Worm (Caenorhabditis elegans) whole organism, L4 larva: ENCODE measurements around the gene col-34.
A peak's percentile ranks its signal among the peaks of the same experiment; 100 is the strongest.

ENCODE experiments used
- T20F7.1 ChIP-seq: fragments of 200-800 bp; sonication (Bioruptor generic); optimal IDR thresholded peaks from 2 replicates; lab custom pipeline; 2018; ENCODE audit warnings: mild to moderate bottlenecking, missing genetic modification characterization, missing compliant biosample characterization
- T26A8.4 ChIP-seq: fragments of 200-800 bp; sonication (Bioruptor generic); IDR thresholded peaks from 2 replicates; pipeline ENCODE4 v1.3.6; 2022; ENCODE audit warnings: missing genetic modification characterization, missing compliant biosample characterization
- Y48G9A.11 ChIP-seq: fragments of 200-800 bp; sonication (Bioruptor generic); IDR thresholded peaks from 2 replicates; pipeline ENCODE4 v1.3.6; 2022; ENCODE audit warnings: missing genetic modification reagents, missing genetic modification characterization, missing compliant biosample characterization
- aly-2 ChIP-seq: sonication (generic microtip); optimal IDR thresholded peaks from 2 replicates; lab custom pipeline; 2018; ENCODE audit warnings: missing biosample characterization, missing genetic modification characterization
- ama-1 ChIP-seq: fragments of 150-350 bp; optimal IDR thresholded peaks from 2 replicates; lab custom pipeline; 2014; ENCODE audit warnings: inconsistent platforms, mixed read lengths
- arid-1 ChIP-seq: fragments of 200-800 bp; sonication (Bioruptor generic); conservative IDR thresholded peaks from 2 replicates; pipeline ENCODE4 v1.3.6; 2022; ENCODE audit warnings: missing genetic modification reagents, missing genetic modification characterization, missing compliant biosample characterization
- cey-2 ChIP-seq: sonication (generic microtip); optimal IDR thresholded peaks from 3 replicates; lab custom pipeline; 2017; ENCODE audit warnings: missing genetic modification characterization, mild to moderate bottlenecking, missing compliant biosample characterization, antibody characterized with exemption, borderline replicate concordance; ENCODE audit not compliant: insufficient read depth
- ctbp-1 ChIP-seq: fragments of 200-800 bp; sonication (Bioruptor generic); IDR thresholded peaks from 2 replicates; pipeline ENCODE4 v1.3.6; 2022; ENCODE audit warnings: missing genetic modification reagents, missing genetic modification characterization, missing compliant biosample characterization
- daf-16 ChIP-seq, 3 experiments: sonication (generic microtip); optimal IDR thresholded peaks; 2 replicates each; lab custom pipeline; 2016 to 2017; ENCODE audit warnings: missing genetic modification characterization in 3 of 3, missing genetic modification reagents in 3 of 3, mild to moderate bottlenecking in 2 of 3, missing compliant biosample characterization in 2 of 3, missing biosample characterization in 1 of 3, moderate library complexity in 1 of 3
- dmd-6 ChIP-seq: fragments of 200-800 bp; sonication (Bioruptor generic); IDR thresholded peaks from 2 replicates; pipeline ENCODE4 v1.3.6; 2022; ENCODE audit warnings: missing genetic modification reagents, missing genetic modification characterization, missing compliant biosample characterization
- dmd-9 ChIP-seq: fragments of 200-800 bp; sonication (Bioruptor generic); IDR thresholded peaks from 2 replicates; pipeline ENCODE4 v1.3.6; 2022; ENCODE audit warnings: missing genetic modification reagents, missing genetic modification characterization, missing compliant biosample characterization
- dve-1 ChIP-seq: sonication (generic microtip); optimal IDR thresholded peaks from 2 replicates; lab custom pipeline; 2017; ENCODE audit warnings: antibody characterized with exemption, mild to moderate bottlenecking, missing genetic modification characterization, missing compliant biosample characterization; ENCODE audit not compliant: insufficient read depth
- egl-27 ChIP-seq: sonication (generic microtip); optimal IDR thresholded peaks from 3 replicates; lab custom pipeline; 2017; ENCODE audit warnings: missing biosample characterization, missing genetic modification reagents, missing genetic modification characterization
- egl-43 ChIP-seq: fragments of 200-800 bp; sonication (Bioruptor generic); IDR thresholded peaks from 2 replicates; pipeline ENCODE4 v1.3.6; 2022; ENCODE audit warnings: missing genetic modification reagents, missing genetic modification characterization, missing compliant biosample characterization
- fkh-10 ChIP-seq: fragments of 150-350 bp; optimal IDR thresholded peaks from 2 replicates; lab custom pipeline; 2014; ENCODE audit warnings: missing biosample characterization, missing genetic modification reagents, missing genetic modification characterization
- hif-1 ChIP-seq, 2 experiments: sonication (generic microtip); optimal IDR thresholded peaks; 2 replicates each; lab custom pipeline; 2016 to 2017; ENCODE audit warnings: missing compliant biosample characterization in 2 of 2, missing genetic modification characterization in 2 of 2, missing genetic modification reagents in 2 of 2, missing genotype in 2 of 2, mild to moderate bottlenecking in 1 of 2
- hlh-11 ChIP-seq: fragments of 200-800 bp; sonication (Bioruptor generic); optimal IDR thresholded peaks from 2 replicates; lab custom pipeline; 2018; ENCODE audit warnings: mild to moderate bottlenecking, missing genetic modification characterization, missing compliant biosample characterization
- hlh-30 ChIP-seq: sonication (generic microtip); optimal IDR thresholded peaks from 2 replicates; lab custom pipeline; 2017; ENCODE audit warnings: antibody characterized with exemption, mild to moderate bottlenecking, missing genetic modification characterization, missing compliant biosample characterization; ENCODE audit not compliant: insufficient read depth
- jun-1 ChIP-seq: fragments of 150-350 bp; optimal IDR thresholded peaks from 2 replicates; lab custom pipeline; 2014; ENCODE audit warnings: missing biosample characterization, missing genetic modification reagents, missing genetic modification characterization
- lim-7 ChIP-seq: fragments of 200-800 bp; sonication (Bioruptor generic); IDR thresholded peaks from 2 replicates; pipeline ENCODE4 v1.3.6; 2022; ENCODE audit warnings: missing genetic modification characterization, missing compliant biosample characterization
- lin-13 ChIP-seq: fragments of 150-350 bp; optimal IDR thresholded peaks from 2 replicates; lab custom pipeline; 2014; ENCODE audit warnings: missing biosample characterization, missing genetic modification reagents, missing genetic modification characterization
- lin-38 ChIP-seq: fragments of 200-800 bp; sonication (Bioruptor generic); IDR thresholded peaks from 2 replicates; pipeline ENCODE4 v1.3.6; 2022; ENCODE audit warnings: missing genetic modification reagents, missing genetic modification characterization, missing compliant biosample characterization
- lsy-2 ChIP-seq, 2 experiments: fragments of 150-350 bp in 1 of 2; sonication (generic microtip) in 1 of 2; optimal IDR thresholded peaks; 2 replicates each; lab custom pipeline; 2014 to 2017; ENCODE audit warnings: missing biosample characterization in 2 of 2, missing genetic modification characterization in 2 of 2
- madf-9 ChIP-seq: fragments of 200-800 bp; sonication (Bioruptor generic); conservative IDR thresholded peaks from 2 replicates; pipeline ENCODE4 v1.3.6; 2022; ENCODE audit warnings: missing genetic modification reagents, missing genetic modification characterization, missing compliant biosample characterization
- mdl-1 ChIP-seq, 2 experiments: fragments of 150-350 bp in 1 of 2; sonication (generic microtip) in 1 of 2; optimal IDR thresholded peaks; 2 replicates each; lab custom pipeline; 2014 to 2017; ENCODE audit warnings: missing biosample characterization in 2 of 2, missing genetic modification characterization in 2 of 2
- mdt-29 ChIP-seq: fragments of 200-800 bp; sonication (Bioruptor generic); IDR thresholded peaks from 2 replicates; pipeline ENCODE4 v1.3.6; 2022; ENCODE audit warnings: missing genetic modification reagents, missing genetic modification characterization, missing compliant biosample characterization
- mep-1 ChIP-seq: fragments of 150-350 bp; sonication (generic microtip); optimal IDR thresholded peaks from 3 replicates; lab custom pipeline; 2014; ENCODE audit warnings: missing biosample characterization, missing genetic modification characterization
- mes-2 ChIP-seq: sonication (generic microtip); optimal IDR thresholded peaks from 2 replicates; lab custom pipeline; 2016; ENCODE audit warnings: missing genotype, mild to moderate bottlenecking, missing genetic modification characterization, missing compliant biosample characterization; ENCODE audit not compliant: poor library complexity, severe bottlenecking
- mxl-3 ChIP-seq: fragments of 200-800 bp; sonication (Bioruptor generic); optimal IDR thresholded peaks from 2 replicates; lab custom pipeline; 2018; ENCODE audit warnings: mild to moderate bottlenecking, missing genetic modification characterization, missing compliant biosample characterization
- nhr-102 ChIP-seq: sonication (generic microtip); optimal IDR thresholded peaks from 2 replicates; lab custom pipeline; 2016; ENCODE audit warnings: mild to moderate bottlenecking, missing genetic modification characterization, moderate library complexity, missing compliant biosample characterization
- nhr-111 ChIP-seq: fragments of 200-800 bp; sonication (Bioruptor generic); optimal IDR thresholded peaks from 2 replicates; lab custom pipeline; 2018; ENCODE audit warnings: mild to moderate bottlenecking, missing genetic modification characterization, missing compliant biosample characterization
- nhr-28 ChIP-seq: fragments of 150-350 bp; optimal IDR thresholded peaks from 2 replicates; lab custom pipeline; 2014; ENCODE audit warnings: missing biosample characterization, missing genetic modification characterization
- nhr-48 ChIP-seq: sonication (generic microtip); optimal IDR thresholded peaks from 2 replicates; lab custom pipeline; 2016; ENCODE audit warnings: mild to moderate bottlenecking, missing genetic modification characterization, missing compliant biosample characterization
- nhr-77 ChIP-seq: fragments of 150-350 bp; optimal IDR thresholded peaks from 2 replicates; lab custom pipeline; 2014; ENCODE audit warnings: missing biosample characterization, missing genetic modification characterization
- php-3 ChIP-seq: fragments of 200-800 bp; sonication (Bioruptor generic); IDR thresholded peaks from 2 replicates; pipeline ENCODE4 v1.3.6; 2022; ENCODE audit warnings: missing genetic modification reagents, missing genetic modification characterization, missing compliant biosample characterization
- pqm-1 ChIP-seq: sonication (generic microtip); optimal IDR thresholded peaks from 2 replicates; lab custom pipeline; 2017; ENCODE audit warnings: missing biosample characterization, missing genetic modification characterization
- rbr-2 ChIP-seq: sonication (generic microtip); optimal IDR thresholded peaks from 2 replicates; lab custom pipeline; 2016; ENCODE audit warnings: missing genotype, missing genetic modification characterization, missing compliant biosample characterization
- snpc-1.2 ChIP-seq: fragments of 200-800 bp; sonication (Bioruptor generic); IDR thresholded peaks from 2 replicates; pipeline ENCODE4 v1.3.6; 2022; ENCODE audit warnings: missing genetic modification reagents, missing genetic modification characterization, missing compliant biosample characterization
- tra-1 ChIP-seq: fragments of 200-800 bp; sonication (Bioruptor generic); IDR thresholded peaks from 2 replicates; pipeline ENCODE4 v1.3.6; 2022; ENCODE audit warnings: missing genetic modification reagents, missing genetic modification characterization, missing compliant biosample characterization
- unc-130 ChIP-seq: sonication (generic microtip); optimal IDR thresholded peaks from 2 replicates; lab custom pipeline; 2016; ENCODE audit warnings: missing genetic modification reagents, missing genetic modification characterization, missing compliant biosample characterization
- unc-39 ChIP-seq: sonication (generic microtip); optimal IDR thresholded peaks from 2 replicates; lab custom pipeline; 2017; ENCODE audit warnings: missing biosample characterization, missing genetic modification characterization
- unc-62 ChIP-seq, 3 experiments: fragments of 150-350 bp in 1 of 3; sonication (generic microtip); optimal IDR thresholded peaks in 2 of 3; peaks in 1 of 3; 1 replicate in 1 of 3; 2 replicates in 2 of 3; lab custom pipeline; 2014 to 2017; ENCODE audit warnings: missing biosample characterization in 3 of 3, missing genetic modification characterization in 3 of 3, missing genetic modification reagents in 3 of 3, missing genotype in 1 of 3
- vab-7 ChIP-seq: fragments of 200-800 bp; sonication (Bioruptor generic); IDR thresholded peaks from 2 replicates; pipeline ENCODE4 v1.3.6; 2022; ENCODE audit warnings: missing genetic modification reagents, missing genetic modification characterization, missing compliant biosample characterization
- zag-1 ChIP-seq: fragments of 150-350 bp; optimal IDR thresholded peaks from 2 replicates; lab custom pipeline; 2014; ENCODE audit warnings: missing biosample characterization, missing genetic modification characterization
- zfp-2 ChIP-seq: sonication (generic microtip); optimal IDR thresholded peaks from 2 replicates; lab custom pipeline; 2016; ENCODE audit warnings: mild to moderate bottlenecking, missing genetic modification characterization, missing compliant biosample characterization
- zfp-3 ChIP-seq: fragments of 200-800 bp; sonication (Bioruptor generic); conservative IDR thresholded peaks from 2 replicates; pipeline ENCODE4 v1.3.6; 2022; ENCODE audit warnings: missing genetic modification reagents, missing genetic modification characterization, missing compliant biosample characterization
- zip-11 ChIP-seq: fragments of 200-800 bp; sonication (Bioruptor generic); IDR thresholded peaks from 2 replicates; pipeline ENCODE4 v1.3.6; 2022; ENCODE audit warnings: missing genetic modification characterization, missing compliant biosample characterization

The col-34 gene

DNA sequence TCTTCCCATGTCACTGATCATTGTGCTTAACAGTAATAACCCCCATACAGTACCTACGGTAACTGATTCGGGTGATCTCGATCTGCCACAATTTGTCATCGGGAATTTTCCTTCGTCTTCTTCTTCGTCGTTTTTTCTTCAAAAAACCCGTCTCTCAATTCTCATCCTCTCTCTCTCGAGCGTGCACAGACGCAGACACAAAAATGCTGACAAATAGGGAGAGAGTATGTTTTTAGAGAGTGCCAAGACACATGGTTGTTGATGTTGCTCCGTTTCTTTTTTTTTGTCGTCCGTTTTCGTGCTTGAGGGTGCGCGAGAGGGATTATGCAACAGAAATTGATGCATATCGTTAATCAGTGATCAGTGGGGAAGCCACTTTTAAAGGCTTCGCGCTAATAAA, 29.1 kb downstream of the col-34 start (continued):
- TF ChIP-seq T26A8.4 (GFP tag; lab: Robert Waterston, UW), result no peak
- TF ChIP-seq zip-11 (GFP tag; lab: Robert Waterston, UW), result no peak
- no peak for TF ChIP-seq daf-16 (GFP tag; optimal IDR thresholded peaks at IDR 0.05; lab: Kevin White, UChicago)
- TF ChIP-seq daf-16 (tag; optimal IDR thresholded peaks at IDR 0.05; lab: Kevin White, UChicago), result peak; percentile 88
- peak; percentile 28 for TF ChIP-seq fkh-10 (GFP tag; lab: Kevin White, UChicago)
- TF ChIP-seq madf-9 (GFP tag; lab: Robert Waterston, UW), result no peak
- TF ChIP-seq dve-1 (tag; lab: Kevin White, UChicago), result peak; percentile 82
- no peak for TF ChIP-seq mdt-29 (GFP tag; lab: Robert Waterston, UW)
- no peak for TF ChIP-seq pqm-1
- no peak for TF ChIP-seq lim-7
- no peak for TF ChIP-seq unc-39 (tag; lab: Kevin White, UChicago)
- TF ChIP-seq Y48G9A.11 (GFP tag; lab: Robert Waterston, UW), result no peak
- no peak for TF ChIP-seq egl-27 (tag; lab: Kevin White, UChicago)

DNA sequence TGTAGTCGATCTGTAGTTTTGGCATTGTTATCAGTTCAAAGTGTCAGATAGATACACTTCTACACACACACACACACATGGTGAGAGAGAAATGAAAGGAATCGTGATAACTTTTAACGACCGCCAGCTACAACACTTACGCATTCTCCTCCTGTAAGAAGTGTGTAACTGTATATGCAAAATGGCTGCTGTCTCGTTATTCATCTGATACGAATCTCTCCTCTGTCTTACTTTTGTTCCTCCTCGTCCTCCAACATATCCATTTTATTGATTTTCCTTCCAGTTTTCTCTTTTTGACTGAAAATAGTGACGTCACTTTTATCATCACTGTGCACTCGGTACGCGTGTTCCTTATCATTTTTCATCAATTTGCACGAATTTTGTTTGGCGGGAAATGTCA, 31.7 kb downstream of the col-34 start:
- TF ChIP-seq dve-1 (tag; lab: Kevin White, UChicago), result peak; percentile 46
- peak; percentile 78 for TF ChIP-seq nhr-48 (tag; lab: Kevin White, UChicago)
- no peak for TF ChIP-seq daf-16 (GFP tag; optimal IDR thresholded peaks at IDR 0.05; lab: Kevin White, UChicago)
- TF ChIP-seq daf-16 (tag; optimal IDR thresholded peaks at IDR 0.05; lab: Kevin White, UChicago), result peak; percentile 48
- TF ChIP-seq lin-38 (GFP tag; lab: Robert Waterston, UW), result no peak
- TF ChIP-seq jun-1 (tag; lab: Kevin White, UChicago), result no peak
- TF ChIP-seq nhr-28, result peak; percentile 100
- TF ChIP-seq cey-2, result no peak
- TF ChIP-seq rbr-2 (tag; lab: Kevin White, UChicago), result no peak
- TF ChIP-seq mep-1, result peak; percentile 0
- TF ChIP-seq zag-1 (tag; lab: Kevin White, UChicago), result no peak
- TF ChIP-seq hlh-30, result peak; percentile 34
- peak; percentile 70 for TF ChIP-seq dmd-6 (GFP tag; lab: Robert Waterston, UW)
- no peak for TF ChIP-seq zfp-3 (GFP tag; lab: Robert Waterston, UW)
- TF ChIP-seq unc-39 (tag; lab: Kevin White, UChicago), result no peak
- TF ChIP-seq snpc-1.2 (GFP tag; lab: Robert Waterston, UW), result no peak
- peak in 1 of 2 experiments; percentile 61 for TF ChIP-seq mdl-1 (tag; optimal IDR thresholded peaks at IDR 0.05; lab: Kevin White, UChicago)
- TF ChIP-seq nhr-77 (tag; lab: Kevin White, UChicago), result peak; percentile 40
- peak in 1 of 2 experiments; percentile 74 for TF ChIP-seq unc-62 (GFP tag; optimal IDR thresholded peaks at IDR 0.05 in 1 of 2; lab: Kevin White, UChicago)
- no peak for TF ChIP-seq unc-62 (tag; optimal IDR thresholded peaks at IDR 0.05; lab: Kevin White, UChicago)
- TF ChIP-seq vab-7 (GFP tag; lab: Robert Waterston, UW), result no peak
- TF ChIP-seq php-3 (GFP tag; lab: Robert Waterston, UW), result peak; percentile 43; the same call in 1 of the 2 replicates
- no peak for TF ChIP-seq T20F7.1 (GFP tag; lab: Kevin White, UChicago)
- TF ChIP-seq aly-2 (tag; lab: Kevin White, UChicago), result no peak
- TF ChIP-seq ama-1, result no peak
- TF ChIP-seq lin-13 (GFP tag; lab: Kevin White, UChicago), result peak; percentile 50
- TF ChIP-seq ctbp-1 (GFP tag; lab: Robert Waterston, UW), result no peak
- no peak for TF ChIP-seq tra-1 (GFP tag; lab: Robert Waterston, UW)
- TF ChIP-seq pqm-1, result peak; percentile 44
- no peak for TF ChIP-seq nhr-111
- TF ChIP-seq lsy-2 (tag; optimal IDR thresholded peaks at IDR 0.05; lab: Kevin White, UChicago), result peak in 1 of 2 experiments; percentile 6
- TF ChIP-seq zfp-2, result no peak
- no peak; the same call in 1 of the 2 replicates for TF ChIP-seq T26A8.4 (GFP tag; lab: Robert Waterston, UW)
- peak; percentile 25 for TF ChIP-seq nhr-102 (tag; lab: Kevin White, UChicago)
- no peak for TF ChIP-seq dmd-9 (GFP tag; lab: Robert Waterston, UW)
- peak in 1 of 2 experiments; percentile 24 for TF ChIP-seq hif-1 (tag; optimal IDR thresholded peaks at IDR 0.05; lab: Kevin White, UChicago)
- no peak for TF ChIP-seq mes-2
- no peak for TF ChIP-seq egl-43 (GFP tag; lab: Robert Waterston, UW)
- TF ChIP-seq hlh-11 (tag; lab: Kevin White, UChicago), result peak; percentile 51
- no peak for TF ChIP-seq arid-1 (GFP tag; lab: Robert Waterston, UW)
- no peak for TF ChIP-seq unc-130
- TF ChIP-seq mxl-3 (GFP tag; lab: Kevin White, UChicago), result peak; percentile 45
